Fruit fly (Drosophila melanogaster): ENCODE results near the gene CG32488.
A peak's percentile ranks its signal among the peaks of the same experiment; 100 is the strongest.

The CG32488 gene

DNA sequence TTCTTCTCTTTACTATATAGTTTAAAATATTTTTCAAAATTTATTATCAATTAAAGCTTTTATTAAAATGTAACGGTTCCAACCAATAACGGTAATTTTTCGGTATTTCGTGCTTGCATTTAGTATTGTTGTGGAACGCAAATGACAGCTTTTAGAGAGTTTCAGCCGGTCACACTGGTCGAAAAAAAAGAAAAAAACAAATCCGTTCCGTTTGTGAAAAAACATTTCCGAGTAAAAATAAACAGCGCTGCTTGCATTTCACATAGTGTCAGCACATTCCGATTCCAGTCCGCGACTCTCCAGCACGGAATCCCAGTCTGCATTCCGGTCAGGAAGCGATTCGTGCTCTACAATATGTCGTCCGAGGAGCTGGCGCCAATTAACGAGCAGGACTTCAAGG lies 34.3 kb upstream of the CG32488 start, which contains the start of gene CG32485 (continued):
- TF ChIP-seq dac (GFP tag; optimal IDR thresholded peaks at IDR 0.05) (no peak), CG6854 (GFP tag; optimal IDR thresholded peaks at IDR 0.05) (peak; percentile 5), Eip75B (GFP tag; optimal IDR thresholded peaks at IDR 0.05) (no peak), fkh (GFP tag; optimal IDR thresholded peaks at IDR 0.05) (no peak), CG32006 (GFP tag; optimal IDR thresholded peaks at IDR 0.05) (no peak), CG8319 (GFP tag; optimal IDR thresholded peaks at IDR 0.05) (no peak), CG6792 (GFP tag; optimal IDR thresholded peaks at IDR 0.05) (no peak), svp (GFP tag) (no peak), fd85E (GFP tag; optimal IDR thresholded peaks at IDR 0.05) (no peak), OdsH (GFP tag; optimal IDR thresholded peaks at IDR 0.05) (no peak), fd59A (GFP tag; optimal IDR thresholded peaks at IDR 0.05) (no peak), Sox15 (GFP tag; optimal IDR thresholded peaks at IDR 0.05) (no peak), CG11902 (GFP tag; optimal IDR thresholded peaks at IDR 0.05) (no peak), CG6163 (GFP tag; IDR thresholded peaks at IDR 0.05) (peak; percentile 59; the same call in 2 of the 3 replicates), achi (GFP tag; optimal IDR thresholded peaks at IDR 0.05) (no peak), Eip78C (GFP tag) (peak; percentile 33), CG11294 (GFP tag; IDR thresholded peaks at IDR 0.05) (no peak), CG4318 (GFP tag; optimal IDR thresholded peaks at IDR 0.05) (no peak), cyc (GFP tag; optimal IDR thresholded peaks at IDR 0.05) (no peak)

dm6 chr3L:3048647-3049046 lies 32.8 kb upstream of the CG32488 start:
- no peak for TF ChIP-seq CG9139 (GFP tag; optimal IDR thresholded peaks at IDR 0.05)

DNA sequence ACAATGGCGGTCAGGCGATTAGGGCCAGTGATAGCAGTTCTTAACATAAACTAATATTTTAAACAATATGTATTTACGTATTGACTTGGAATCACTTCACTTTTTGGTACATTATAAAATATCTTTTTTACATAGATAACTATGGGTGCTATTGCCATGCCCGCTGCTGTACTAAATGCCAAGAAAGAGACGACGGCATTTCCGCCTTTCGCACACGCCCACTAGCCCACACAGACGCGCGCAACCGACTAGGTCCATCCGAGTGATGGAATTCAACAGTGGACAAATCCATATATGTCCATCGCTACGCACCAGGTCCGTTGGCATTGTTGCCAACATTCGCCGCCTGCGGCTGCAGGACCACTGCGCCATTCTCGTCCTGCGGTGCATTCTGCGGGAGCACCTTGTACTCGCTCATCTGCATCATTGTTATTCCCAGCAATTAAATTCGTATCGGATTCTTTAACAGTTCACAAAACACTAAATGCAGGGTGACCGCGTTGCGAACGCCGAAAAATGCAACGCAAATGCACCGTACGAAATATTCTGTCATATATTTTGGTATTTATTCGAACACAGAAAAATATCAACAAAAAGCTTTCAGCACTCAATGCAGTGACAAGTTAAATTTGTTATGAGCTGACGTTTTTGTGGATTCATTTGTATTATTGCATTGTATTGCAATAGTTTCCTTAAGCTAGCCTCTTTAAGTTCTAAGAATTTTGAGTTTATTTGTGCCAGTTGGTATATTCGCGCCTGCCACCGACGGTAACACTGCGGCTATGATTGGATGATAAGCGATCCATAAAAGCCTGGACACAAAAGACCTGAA lies 30.7 kb upstream of the CG32488 start, which contains the start of the genes scramb2 and Sk2:
Gene scramb2, minus strand, starts transcription at position 488 of the 832 bp plus-strand sequence.
Gene Sk2, plus strand, starts transcription at position 763 of the 832 bp plus-strand sequence.
- peak; percentile 96 for TF ChIP-seq spab (GFP tag; optimal IDR thresholded peaks at IDR 0.05)
- TF ChIP-seq CG11294 (GFP tag; IDR thresholded peaks at IDR 0.05): peak; percentile 94
- TF ChIP-seq cyc (GFP tag; optimal IDR thresholded peaks at IDR 0.05): peak; percentile 94
- peak; percentile 96 for TF ChIP-seq CG3032 (tag; optimal IDR thresholded peaks at IDR 0.05)
- peak; percentile 65 for TF ChIP-seq fkh (GFP tag; optimal IDR thresholded peaks at IDR 0.05)
- peak; percentile 93 for TF ChIP-seq CG4318 (GFP tag; optimal IDR thresholded peaks at IDR 0.05)
- peak; percentile 97 for TF ChIP-seq CG32006 (GFP tag; optimal IDR thresholded peaks at IDR 0.05)
- peak; percentile 92 for TF ChIP-seq CG6854 (GFP tag; optimal IDR thresholded peaks at IDR 0.05)
- TF ChIP-seq dac (GFP tag; optimal IDR thresholded peaks at IDR 0.05): peak; percentile 92
- peak; percentile 91 for TF ChIP-seq Sox15 (GFP tag; optimal IDR thresholded peaks at IDR 0.05)
- TF ChIP-seq CG6276 (GFP tag; optimal IDR thresholded peaks at IDR 0.05): peak; percentile 98
- peak; percentile 95 for TF ChIP-seq CG10631 (GFP tag; optimal IDR thresholded peaks at IDR 0.05)
- peak; percentile 93 for TF ChIP-seq CG8319 (GFP tag; optimal IDR thresholded peaks at IDR 0.05)
- TF ChIP-seq CG11902 (GFP tag; optimal IDR thresholded peaks at IDR 0.05): peak; percentile 89
- peak; percentile 92 to 95 for TF ChIP-seq salr (GFP tag; optimal IDR thresholded peaks at IDR 0.05)
- TF ChIP-seq Blimp-1 (GFP tag; optimal IDR thresholded peaks at IDR 0.05): peak; percentile 87
- TF ChIP-seq Hr39 (GFP tag; optimal IDR thresholded peaks at IDR 0.05): peak; percentile 92
- peak; percentile 94 for TF ChIP-seq Eip75B (GFP tag; optimal IDR thresholded peaks at IDR 0.05)
- peak; percentile 95 for TF ChIP-seq Gug (GFP tag; IDR thresholded peaks at IDR 0.05)
- TF ChIP-seq CG6808 (GFP tag; optimal IDR thresholded peaks at IDR 0.05): peak; percentile 96
- peak; percentile 94 for TF ChIP-seq Sox14 (GFP tag; optimal IDR thresholded peaks at IDR 0.05)
- peak; percentile 97 to 98 for TF ChIP-seq ss (GFP tag; optimal IDR thresholded peaks at IDR 0.05)
- peak; percentile 96 for TF ChIP-seq acj6 (GFP tag; optimal IDR thresholded peaks at IDR 0.05)
- peak; percentile 94 for TF ChIP-seq Smox (GFP tag; optimal IDR thresholded peaks at IDR 0.05)
- peak; percentile 51 for TF ChIP-seq Hr38 (GFP tag; optimal IDR thresholded peaks at IDR 0.05)
- peak; percentile 96 for TF ChIP-seq OdsH (GFP tag; optimal IDR thresholded peaks at IDR 0.05)
- TF ChIP-seq Lpt (GFP tag; optimal IDR thresholded peaks at IDR 0.05): peak; percentile 94
- peak; percentile 97 for TF ChIP-seq Hr4 (GFP tag; optimal IDR thresholded peaks at IDR 0.05)
- peak; percentile 97 for TF ChIP-seq CG3919 (GFP tag; optimal IDR thresholded peaks at IDR 0.05)
- peak; percentile 98 for TF ChIP-seq Eip78C (GFP tag)
- peak; percentile 94 for TF ChIP-seq CG6792 (GFP tag; optimal IDR thresholded peaks at IDR 0.05)
- TF ChIP-seq CG31627 (GFP tag; optimal IDR thresholded peaks at IDR 0.05): peak; percentile 92
- peak; percentile 94 for TF ChIP-seq CG8632 (GFP tag; optimal IDR thresholded peaks at IDR 0.05)
- peak; percentile 95 for TF ChIP-seq Eip93F (GFP tag; optimal IDR thresholded peaks at IDR 0.05)
- peak; percentile 92 for TF ChIP-seq CG7368 (GFP tag; optimal IDR thresholded peaks at IDR 0.05)
- peak; percentile 97 for TF ChIP-seq pdm3 (GFP tag; optimal IDR thresholded peaks at IDR 0.05)
- peak; percentile 96 for TF ChIP-seq CG9139 (GFP tag; optimal IDR thresholded peaks at IDR 0.05)
- peak; percentile 86 for TF ChIP-seq Ets21C (GFP tag; optimal IDR thresholded peaks at IDR 0.05)
- peak; percentile 96 for TF ChIP-seq achi (GFP tag; optimal IDR thresholded peaks at IDR 0.05)
- peak; percentile 95 for TF ChIP-seq CG1621 (tag; optimal IDR thresholded peaks at IDR 0.05)
